Worm (Caenorhabditis elegans): ENCODE data around the gene crn-3.

Gene crn-3

DNA sequence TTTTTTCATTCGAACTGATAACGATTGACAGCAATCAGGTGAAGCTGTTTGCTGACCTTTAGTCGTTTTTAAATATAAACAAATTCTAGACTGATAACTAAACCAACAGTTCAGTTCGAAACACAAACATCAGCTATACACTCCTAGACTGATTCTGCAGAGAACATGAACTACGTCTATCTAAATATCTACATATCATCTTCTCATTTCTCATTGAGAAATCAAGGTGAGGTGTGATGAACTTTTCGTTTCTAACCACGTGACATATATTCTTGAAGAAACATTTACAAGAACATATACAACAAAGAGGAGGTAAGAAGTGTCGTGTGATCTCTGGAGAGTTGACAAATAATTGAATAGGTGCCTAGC is 30.7 kb upstream of the crn-3 start (continued):
- no peak for TF ChIP-seq Y79H2A.3 (GFP tag; conservative IDR thresholded peaks at IDR 0.05)
- 0 out of 2 replicates have a peak, but pooled peaks have one; percentile 6 for TF ChIP-seq nfyb-1 (GFP tag; IDR thresholded peaks at IDR 0.05)
- TF ChIP-seq F37B4.10 (GFP tag; IDR thresholded peaks at IDR 0.05) = no peak
- TF ChIP-seq ZK185.1 (tag; optimal IDR thresholded peaks at IDR 0.05; ENCODE audit: poor library complexity, severe bottlenecking) = no peak
- TF ChIP-seq lin-40 (tag; optimal IDR thresholded peaks at IDR 0.05) = peak; percentile 25
- peak; percentile 22 for TF ChIP-seq nhr-80 (tag; optimal IDR thresholded peaks at IDR 0.05)

DNA sequence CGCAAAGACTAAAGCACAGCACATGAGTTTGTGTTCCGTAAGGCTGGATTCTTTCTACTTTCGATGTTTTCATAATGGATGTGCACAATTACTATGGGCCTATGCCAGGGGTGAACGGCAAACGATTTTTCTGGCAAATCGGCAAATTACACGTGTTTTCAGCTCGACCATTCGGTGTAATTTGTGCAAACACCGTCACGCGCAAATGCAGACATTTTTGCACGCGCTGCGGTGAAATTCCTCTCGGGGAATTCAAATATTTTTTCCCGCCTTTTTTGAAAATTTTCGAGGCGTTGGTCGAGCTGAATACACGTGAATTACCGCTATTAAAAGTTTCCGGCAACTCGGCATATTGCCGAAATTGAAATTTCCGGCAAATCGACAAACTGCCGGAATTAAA is 30.3 kb upstream of the crn-3 start:
- 0 out of 2 replicates have a peak, but pooled peaks have one; percentile 28 for TF ChIP-seq Y79H2A.3 (GFP tag; conservative IDR thresholded peaks at IDR 0.05)
- 0 out of 2 replicates have a peak, but pooled peaks have one; percentile 64 for TF ChIP-seq F37B4.10 (GFP tag; IDR thresholded peaks at IDR 0.05)
- 0 out of 2 replicates have a peak, but pooled peaks have one; percentile 19 for TF ChIP-seq ekl-4 (GFP tag; IDR thresholded peaks at IDR 0.05)
- 0 out of 2 replicates have a peak, but pooled peaks have one; percentile 25 for TF ChIP-seq ceh-58 (GFP tag; IDR thresholded peaks at IDR 0.05)

DNA sequence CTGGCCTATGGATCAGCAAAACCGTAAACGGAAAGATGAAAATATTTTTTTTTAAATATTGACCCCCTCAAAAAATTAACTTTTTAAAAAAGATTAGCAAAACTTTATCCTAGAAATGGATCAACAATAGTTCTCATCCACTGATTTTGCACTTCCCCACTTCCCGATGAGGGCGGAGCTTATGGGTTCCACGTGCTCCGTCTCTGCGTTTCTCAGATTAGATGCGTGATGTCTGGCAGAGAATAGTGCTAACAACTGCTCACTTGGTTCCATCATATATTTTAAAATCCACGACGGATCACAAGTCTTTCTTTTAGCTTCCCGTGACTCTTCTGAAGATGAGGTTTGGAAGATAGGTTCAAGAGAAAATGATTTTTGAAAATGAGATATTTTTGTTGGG is 29.5 kb upstream of the crn-3 start:
- TF ChIP-seq K12H6.12 (tag; optimal IDR thresholded peaks at IDR 0.05) (peak; percentile 22), ekl-4 (GFP tag; IDR thresholded peaks at IDR 0.05) (no peak), lin-35 (GFP tag; optimal IDR thresholded peaks at IDR 0.05) (no peak)

DNA sequence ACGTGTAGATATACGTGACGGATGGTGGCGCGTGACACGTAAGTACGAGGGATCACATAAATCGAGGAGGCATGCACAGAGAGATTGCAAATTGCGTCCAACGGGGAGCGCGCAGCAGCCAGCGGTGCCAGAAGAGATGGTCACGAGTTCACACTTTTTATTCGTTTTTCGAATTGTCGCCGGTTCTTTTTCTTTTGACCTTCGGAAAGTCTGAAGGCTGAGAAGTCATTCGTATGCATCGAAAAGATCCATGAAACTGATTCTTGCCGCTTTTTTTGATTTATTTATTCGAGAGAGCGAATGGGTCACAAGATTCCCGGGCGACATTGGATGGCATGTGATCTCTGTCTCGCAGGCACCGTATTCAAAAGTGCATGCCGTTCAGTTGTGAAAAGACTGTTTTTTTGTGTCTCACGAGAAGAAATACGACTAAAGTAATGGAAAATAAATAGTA is 28.9 kb upstream of the crn-3 start:
- no peak for TF ChIP-seq attf-3 (GFP tag; conservative IDR thresholded peaks at IDR 0.05)
- 0 out of 2 replicates have a peak, but pooled peaks have one; percentile 50 for TF ChIP-seq nfyb-1 (GFP tag; IDR thresholded peaks at IDR 0.05)
- no peak for TF ChIP-seq snpc-3.4 (tag; optimal IDR thresholded peaks at IDR 0.05)
- no peak for TF ChIP-seq hrde-1 (tag; optimal IDR thresholded peaks at IDR 0.05; ENCODE audit: borderline replicate concordance)
- 0 out of 2 replicates have a peak, but pooled peaks have one; percentile 21 for TF ChIP-seq madf-6 (GFP tag; IDR thresholded peaks at IDR 0.05)
- TF ChIP-seq F23B12.7 (tag; optimal IDR thresholded peaks at IDR 0.05; ENCODE audit: insufficient read depth) = no peak
- TF ChIP-seq aptf-2 (GFP tag; conservative IDR thresholded peaks at IDR 0.05) = no peak
- peak; percentile 37 for TF ChIP-seq attf-5 (GFP tag; optimal IDR thresholded peaks at IDR 0.05)
- TF ChIP-seq C06A6.2 (GFP tag; conservative IDR thresholded peaks at IDR 0.05) = peak; percentile 48
- peak; percentile 2 for TF ChIP-seq F52B5.7 (tag; optimal IDR thresholded peaks at IDR 0.05)
- peak; percentile 4 for TF ChIP-seq lin-40 (tag; optimal IDR thresholded peaks at IDR 0.05)
- TF ChIP-seq K11D2.4 (GFP tag; IDR thresholded peaks at IDR 0.05) = peak; percentile 85
- no peak for TF ChIP-seq lsy-27 (tag; optimal IDR thresholded peaks at IDR 0.05; ENCODE audit: borderline replicate concordance, insufficient read depth)
- TF ChIP-seq somi-1 (GFP tag; optimal IDR thresholded peaks at IDR 0.05) = peak; percentile 43
- peak; percentile 38 for TF ChIP-seq chd-7 (tag; optimal IDR thresholded peaks at IDR 0.05)
- TF ChIP-seq dox-1 (GFP tag; IDR thresholded peaks at IDR 0.05) = peak; percentile 53; the same call in 1 of the 2 replicates
- peak; percentile 62 for TF ChIP-seq hmg-1.2 (GFP tag; IDR thresholded peaks at IDR 0.05)
- TF ChIP-seq ekl-4 (GFP tag; IDR thresholded peaks at IDR 0.05) = peak; percentile 50; the same call in 1 of the 2 replicates
- peak; percentile 78 for TF ChIP-seq zfh-2 (GFP tag; conservative IDR thresholded peaks at IDR 0.05)
- 0 out of 2 replicates have a peak, but pooled peaks have one; percentile 24 for TF ChIP-seq Y95B8A.8 (GFP tag; IDR thresholded peaks at IDR 0.05)
- no peak for TF ChIP-seq nfya-2 (GFP tag; IDR thresholded peaks at IDR 0.05)
- 0 out of 2 replicates have a peak, but pooled peaks have one; percentile 13 for TF ChIP-seq hsf-1 (GFP tag; IDR thresholded peaks at IDR 0.05)
- TF ChIP-seq ztf-26 (tag; optimal IDR thresholded peaks at IDR 0.05) = peak; percentile 44
- TF ChIP-seq bed-1 (GFP tag; IDR thresholded peaks at IDR 0.05) = 0 out of 2 replicates have a peak, but pooled peaks have one; percentile 4
- peak; percentile 39; the same call in 1 of the 2 replicates for TF ChIP-seq mcd-1 (GFP tag; IDR thresholded peaks at IDR 0.05)
- TF ChIP-seq snpc-4 (GFP tag; optimal IDR thresholded peaks at IDR 0.05) = no peak
- peak in 1 of 4 experiments; percentile 39 for TF ChIP-seq snpc-4 (tag; optimal IDR thresholded peaks at IDR 0.05)
- TF ChIP-seq cebp-1 (GFP tag; IDR thresholded peaks at IDR 0.05) = no peak
- peak; percentile 74 for TF ChIP-seq cebp-1 (tag; optimal IDR thresholded peaks at IDR 0.05)
- TF ChIP-seq lir-1 (GFP tag; conservative IDR thresholded peaks at IDR 0.05) = peak; percentile 51; the same call in 1 of the 2 replicates
- peak in 1 of 3 experiments; percentile 35 for TF ChIP-seq lin-35 (GFP tag; optimal IDR thresholded peaks at IDR 0.05)
- TF ChIP-seq lin-26 (GFP tag; IDR thresholded peaks at IDR 0.05) = peak; percentile 28; the same call in 1 of the 2 replicates
- peak; percentile 45 for TF ChIP-seq tbp1 (GFP tag; optimal IDR thresholded peaks at IDR 0.05)
